Worm (Caenorhabditis elegans) whole organism, L4 larva: ENCODE measurements around the gene srt-18.

Source experiments
- F49E8.2 ChIP-seq: sonication (generic microtip); optimal IDR thresholded peaks from 2 replicates; lab custom pipeline; 2016; ENCODE audit warnings: missing compliant biosample characterization, mild to moderate bottlenecking, missing genetic modification characterization, borderline replicate concordance
- ZK546.5 ChIP-seq, 2 experiments: sonication (generic microtip); optimal IDR thresholded peaks; 2 replicates each; lab custom pipeline; 2017; ENCODE audit warnings: missing biosample characterization in 2 of 2, missing genetic modification characterization in 2 of 2
- ama-1 ChIP-seq: fragments of 150-350 bp; optimal IDR thresholded peaks from 2 replicates; lab custom pipeline; 2014; ENCODE audit warnings: inconsistent platforms, mixed read lengths
- ceh-20 ChIP-seq: fragments of 200-800 bp; sonication (Bioruptor generic); IDR thresholded peaks from 2 replicates; pipeline ENCODE4 v1.3.6; 2022; ENCODE audit warnings: missing genetic modification reagents, missing genetic modification characterization, missing compliant biosample characterization
- ceh-28 ChIP-seq: fragments of 150-350 bp; optimal IDR thresholded peaks from 2 replicates; lab custom pipeline; 2014; ENCODE audit warnings: missing biosample characterization, missing genetic modification reagents, missing genetic modification characterization
- fkh-10 ChIP-seq: fragments of 150-350 bp; optimal IDR thresholded peaks from 2 replicates; lab custom pipeline; 2014; ENCODE audit warnings: missing biosample characterization, missing genetic modification reagents, missing genetic modification characterization
- lin-13 ChIP-seq: fragments of 150-350 bp; optimal IDR thresholded peaks from 2 replicates; lab custom pipeline; 2014; ENCODE audit warnings: missing biosample characterization, missing genetic modification reagents, missing genetic modification characterization
- lsy-2 ChIP-seq, 2 experiments: fragments of 150-350 bp in 1 of 2; sonication (generic microtip) in 1 of 2; optimal IDR thresholded peaks; 2 replicates each; lab custom pipeline; 2014 to 2017; ENCODE audit warnings: missing biosample characterization in 2 of 2, missing genetic modification characterization in 2 of 2
- mxl-3 ChIP-seq: fragments of 200-800 bp; sonication (Bioruptor generic); optimal IDR thresholded peaks from 2 replicates; lab custom pipeline; 2018; ENCODE audit warnings: mild to moderate bottlenecking, missing genetic modification characterization, missing compliant biosample characterization
- nhr-237 ChIP-seq: sonication (generic microtip); optimal IDR thresholded peaks from 2 replicates; lab custom pipeline; 2017; ENCODE audit warnings: missing biosample characterization, missing genetic modification characterization
- saeg-2 ChIP-seq: fragments of 200-800 bp; sonication (Bioruptor generic); IDR thresholded peaks from 2 replicates; pipeline ENCODE4 v1.3.6; 2022; ENCODE audit warnings: missing genetic modification reagents, missing genetic modification characterization, missing compliant biosample characterization
- snpc-4 ChIP-seq: fragments of 150-350 bp; optimal IDR thresholded peaks from 2 replicates; lab custom pipeline; 2014; ENCODE audit warnings: missing biosample characterization, missing genetic modification characterization
- ztf-11 ChIP-seq: fragments of 150-350 bp; optimal IDR thresholded peaks from 2 replicates; lab custom pipeline; 2014; ENCODE audit warnings: missing biosample characterization, missing genetic modification characterization

DNA sequence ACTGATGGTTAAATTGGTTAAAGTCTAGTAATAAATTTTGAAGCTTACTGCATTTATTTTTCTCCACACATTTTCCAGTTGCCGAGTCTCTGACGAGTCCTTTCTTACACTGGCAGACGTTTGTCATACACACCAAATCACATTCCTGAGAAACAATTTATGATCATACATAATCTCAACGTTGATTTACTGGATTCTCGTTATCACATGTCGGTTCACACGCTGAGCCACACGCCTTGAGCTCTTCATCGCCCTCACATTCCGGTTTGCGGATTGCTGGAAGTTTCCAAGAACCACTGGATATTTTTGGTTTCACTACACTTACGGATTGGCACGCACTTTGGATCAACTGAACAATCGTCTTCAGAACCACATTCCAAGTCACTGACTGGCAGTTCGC is 40.2 kb upstream of the srt-18 start:
- TF ChIP-seq ama-1 = no peak
- TF ChIP-seq ceh-20 (GFP tag; lab: Robert Waterston, UW) = no peak
- no peak for TF ChIP-seq ztf-11 (tag; lab: Kevin White, UChicago)
- no peak for TF ChIP-seq lin-13 (GFP tag; lab: Kevin White, UChicago)
- TF ChIP-seq saeg-2 = no peak
- no peak for TF ChIP-seq ZK546.5 (tag; optimal IDR thresholded peaks at IDR 0.05; lab: Kevin White, UChicago)
- TF ChIP-seq ceh-28 (tag; lab: Kevin White, UChicago) = no peak
- no peak for TF ChIP-seq fkh-10 (GFP tag; lab: Kevin White, UChicago)
- no peak for TF ChIP-seq F49E8.2
- TF ChIP-seq nhr-237 (tag; lab: Kevin White, UChicago) = no peak
- TF ChIP-seq snpc-4 = no peak
- no peak for TF ChIP-seq mxl-3 (GFP tag; lab: Kevin White, UChicago)
- TF ChIP-seq lsy-2 (tag; optimal IDR thresholded peaks at IDR 0.05; lab: Kevin White, UChicago) = no peak
